Worm (Caenorhabditis elegans) whole organism, early embryonic: ENCODE data around the gene F35D2.2.

Experiments used
- B0310.2 ChIP-seq: sonication (generic microtip); optimal IDR thresholded peaks from 2 replicates; lab custom pipeline; 2016; ENCODE audit warnings: mild to moderate bottlenecking, missing genetic modification characterization, missing compliant biosample characterization
- ama-1 ChIP-seq: fragments of 150-350 bp; optimal IDR thresholded peaks from 2 replicates; lab custom pipeline; 2014
- pes-1 ChIP-seq: fragments of 200-800 bp; sonication (Bioruptor generic); IDR thresholded peaks from 2 replicates; pipeline ENCODE4 v1.3.6; 2022; ENCODE audit warnings: missing genetic modification reagents, missing genetic modification characterization, missing compliant biosample characterization
- tbx-11 ChIP-seq: fragments of 200-800 bp; sonication (Bioruptor generic); IDR thresholded peaks from 2 replicates; pipeline ENCODE4 v1.3.6; 2022; ENCODE audit warnings: missing genetic modification characterization, missing compliant biosample characterization

DNA sequence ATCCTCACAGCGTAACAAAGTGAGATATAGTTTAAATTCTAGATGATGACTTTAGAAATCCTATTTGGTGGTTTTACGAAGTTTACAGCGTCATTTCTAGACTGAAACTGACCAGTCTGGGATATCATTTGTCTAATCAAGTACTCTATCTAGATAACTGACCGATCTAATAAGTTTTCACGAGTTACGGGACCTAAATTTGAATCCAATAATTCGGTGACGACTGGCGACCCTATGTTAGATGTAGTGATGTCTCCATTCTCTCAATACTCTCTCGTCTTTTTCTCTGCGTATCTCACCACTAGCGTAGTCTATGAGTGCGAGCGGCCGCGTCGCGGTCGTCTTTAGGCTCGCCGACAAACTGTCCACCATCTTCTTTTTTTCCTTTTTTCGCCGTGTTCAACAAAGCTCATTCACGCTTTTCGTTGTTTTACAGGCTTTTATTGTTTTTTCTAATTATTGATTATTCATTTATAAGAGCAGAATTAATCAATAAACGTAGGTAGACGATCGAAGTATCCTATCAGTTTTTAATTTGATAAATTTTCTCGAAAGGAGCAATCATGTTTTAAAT, 41.2 kb downstream of the F35D2.2 start:
- no peak for TF ChIP-seq pes-1 (GFP tag; lab: Robert Waterston, UW)
- no peak for TF ChIP-seq ama-1
- no peak for TF ChIP-seq tbx-11 (GFP tag; lab: Robert Waterston, UW)
- TF ChIP-seq B0310.2 = no peak
